Worm (Caenorhabditis elegans): ENCODE measurements around the gene F41C3.7.

The F41C3.7 gene

ce11 chrII:4771282-4771681 is 41.4 kb downstream of the F41C3.7 start, which contains the start of gene F26G1.5:
TSS of gene F26G1.5 (minus strand) at chrII:4771382.
- TF ChIP-seq fkh-4 (tag; optimal IDR thresholded peaks at IDR 0.05; ENCODE audit: borderline replicate concordance) (no peak), ets-5 (GFP tag; IDR thresholded peaks at IDR 0.05) (no peak), xbp-1 (tag; optimal IDR thresholded peaks at IDR 0.05) (no peak), lin-14 (GFP tag; optimal IDR thresholded peaks at IDR 0.05) (no peak), ceh-90 (tag; optimal IDR thresholded peaks at IDR 0.05) (no peak), dsc-1 (tag; optimal IDR thresholded peaks at IDR 0.05) (no peak), rnt-1 (tag; optimal IDR thresholded peaks at IDR 0.05) (no peak), swsn-7 (tag; optimal IDR thresholded peaks at IDR 0.05) (no peak), fkh-8 (tag; optimal IDR thresholded peaks at IDR 0.05) (no peak), unc-98 (GFP tag; IDR thresholded peaks at IDR 0.05) (no peak), dpl-1 (GFP tag; optimal IDR thresholded peaks at IDR 0.05) (no peak), lin-35 (GFP tag; optimal IDR thresholded peaks at IDR 0.05) (no peak), elt-3 (tag; optimal IDR thresholded peaks at IDR 0.05) (no peak), zip-4 (GFP tag; optimal IDR thresholded peaks at IDR 0.05) (no peak), elt-2 (tag; optimal IDR thresholded peaks at IDR 0.05) (no peak)

ce11 chrII:4772441-4772840 is 42.6 kb downstream of the F41C3.7 start:
- TF ChIP-seq sptf-1 (tag; optimal IDR thresholded peaks at IDR 0.05), result no peak
- no peak for TF ChIP-seq egl-27 (tag; optimal IDR thresholded peaks at IDR 0.05)
- no peak for TF ChIP-seq dsc-1 (tag; optimal IDR thresholded peaks at IDR 0.05)
- TF ChIP-seq fkh-8 (tag; optimal IDR thresholded peaks at IDR 0.05), result no peak
- no peak for TF ChIP-seq lin-15B (tag; optimal IDR thresholded peaks at IDR 0.05)
- TF ChIP-seq swsn-7 (tag; optimal IDR thresholded peaks at IDR 0.05), result no peak
- peak; percentile 53 for TF ChIP-seq grh-1 (GFP tag; IDR thresholded peaks at IDR 0.05)
- peak; percentile 17 for TF ChIP-seq nhr-20 (tag; optimal IDR thresholded peaks at IDR 0.05)
- no peak for TF ChIP-seq nhr-76 (tag; optimal IDR thresholded peaks at IDR 0.05)
- TF ChIP-seq unc-98 (GFP tag; IDR thresholded peaks at IDR 0.05), result no peak
- TF ChIP-seq elt-3 (tag; optimal IDR thresholded peaks at IDR 0.05), result peak in 4 of 6 experiments; percentile 32 to 92 (median 80)
- peak; percentile 86 for TF ChIP-seq blmp-1 (tag; optimal IDR thresholded peaks at IDR 0.05)
- TF ChIP-seq nhr-85 (tag), result peak; percentile 88
- no peak for TF ChIP-seq efl-3 (GFP tag; optimal IDR thresholded peaks at IDR 0.05)
- TF ChIP-seq lsy-2 (tag; optimal IDR thresholded peaks at IDR 0.05), result no peak
- peak; percentile 62 for TF ChIP-seq lin-14 (GFP tag; optimal IDR thresholded peaks at IDR 0.05)
- TF ChIP-seq F16B12.6 (tag; optimal IDR thresholded peaks at IDR 0.05), result no peak
- TF ChIP-seq lin-39 (tag; optimal IDR thresholded peaks at IDR 0.05), result no peak
- no peak for TF ChIP-seq unc-62 (GFP tag; optimal IDR thresholded peaks at IDR 0.05)
- no peak for TF ChIP-seq pqm-1 (tag; optimal IDR thresholded peaks at IDR 0.05)

ce11 chrII:4773891-4774432 is 44.1 kb downstream of the F41C3.7 start, which contains the start of the genes F26G1.9 and F26G1.10:
TSS of gene F26G1.9 (minus strand) at chrII:4773991.
TSS of gene F26G1.10 (plus strand) at chrII:4774382.
- no peak for TF ChIP-seq unc-86 (tag; optimal IDR thresholded peaks at IDR 0.05)
- no peak for TF ChIP-seq ama-1 (optimal IDR thresholded peaks at IDR 0.05)
- no peak for TF ChIP-seq rnt-1 (tag; optimal IDR thresholded peaks at IDR 0.05)
- no peak for TF ChIP-seq nhr-90 (tag; optimal IDR thresholded peaks at IDR 0.05; ENCODE audit: poor library complexity)
- TF ChIP-seq ces-1 (GFP tag; optimal IDR thresholded peaks at IDR 0.05), result no peak
- no peak for TF ChIP-seq ceh-8 (GFP tag; optimal IDR thresholded peaks at IDR 0.05)
- TF ChIP-seq nhr-12 (tag; optimal IDR thresholded peaks at IDR 0.05), result no peak
- no peak for TF ChIP-seq alr-1 (tag; optimal IDR thresholded peaks at IDR 0.05; ENCODE audit: borderline replicate concordance)
- no peak for TF ChIP-seq jun-1 (tag; optimal IDR thresholded peaks at IDR 0.05)
- TF ChIP-seq Y116A8C.19 (tag; optimal IDR thresholded peaks at IDR 0.05; ENCODE audit: borderline replicate concordance), result no peak
- TF ChIP-seq dpl-1 (GFP tag; optimal IDR thresholded peaks at IDR 0.05), result no peak
- TF ChIP-seq nhr-28 (tag; optimal IDR thresholded peaks at IDR 0.05), result no peak
- no peak for TF ChIP-seq nhr-76 (tag; optimal IDR thresholded peaks at IDR 0.05)
- TF ChIP-seq fkh-4 (tag; optimal IDR thresholded peaks at IDR 0.05; ENCODE audit: borderline replicate concordance), result no peak

Measured in whole organism, L1 larva.